Worm (Caenorhabditis elegans) whole organism, L4/young adult: Measurements from ENCODE around the gene Y48G9A.6.

Experiments
- W03F9.2 ChIP-seq: fragments of 150-350 bp; optimal IDR thresholded peaks from 2 replicates; lab custom pipeline; 2014; ENCODE audit warnings: missing biosample characterization, missing genetic modification characterization
- dao-5 ChIP-seq: sonication (generic microtip); optimal IDR thresholded peaks from 2 replicates; lab custom pipeline; 2016; ENCODE audit warnings: missing genotype, missing genetic modification characterization, moderate library complexity, missing compliant biosample characterization
- him-1 ChIP-seq: sonication (generic microtip); optimal IDR thresholded peaks from 2 replicates; lab custom pipeline; 2016; ENCODE audit warnings: missing genotype, missing genetic modification reagents, missing genetic modification characterization, missing compliant biosample characterization

DNA sequence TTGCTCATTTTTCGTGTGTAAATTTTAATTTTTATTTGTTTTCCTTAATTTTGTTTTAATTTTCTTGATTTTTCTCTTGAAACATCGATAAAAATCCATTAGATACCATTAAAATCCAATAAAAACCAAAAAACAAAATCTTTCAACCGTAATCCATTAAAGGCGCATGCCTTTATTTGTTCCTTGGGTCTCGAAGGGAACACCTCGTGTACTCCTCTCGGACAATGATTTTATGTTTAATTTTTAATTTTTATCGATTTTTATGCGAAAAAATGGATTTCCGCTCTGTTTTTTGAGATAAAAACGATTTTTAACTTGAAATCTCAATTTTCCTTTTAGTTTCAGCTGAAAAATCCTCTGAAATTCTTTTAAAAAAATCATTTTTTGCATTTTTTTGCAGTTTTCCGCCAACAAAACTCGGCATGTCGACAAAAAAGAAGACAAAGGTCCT, 15.7 kb upstream of the Y48G9A.6 start, which contains the start of gene ppk-2:
- TF ChIP-seq him-1 (tag; lab: Kevin White, UChicago) = no peak
- no peak for TF ChIP-seq dao-5
- TF ChIP-seq W03F9.2 (tag; lab: Kevin White, UChicago) = peak; percentile 45
